Worm (Caenorhabditis elegans) whole organism, L1 larva: ENCODE measurements around the gene dod-21.

Experiments
- ama-1 ChIP-seq: fragments of 150-350 bp; optimal IDR thresholded peaks from 2 replicates; lab custom pipeline; 2014
- ceh-63 ChIP-seq: fragments of 200-800 bp; sonication (Bioruptor generic); optimal IDR thresholded peaks from 2 replicates; lab custom pipeline; 2018; ENCODE audit warnings: mild to moderate bottlenecking, missing genetic modification characterization, missing compliant biosample characterization
- ceh-82 ChIP-seq, 3 experiments: fragments of 150-350 bp in 1 of 3; sonication (generic microtip) in 2 of 3; optimal IDR thresholded peaks; 2 replicates each; lab custom pipeline; 2014 to 2017; ENCODE audit warnings: missing biosample characterization in 3 of 3, missing genetic modification characterization in 3 of 3
- dsc-1 ChIP-seq: sonication (generic microtip); optimal IDR thresholded peaks from 2 replicates; lab custom pipeline; 2016; ENCODE audit warnings: mild to moderate bottlenecking, missing genetic modification characterization, missing compliant biosample characterization
- efl-3 ChIP-seq: fragments of 200-800 bp; sonication (Bioruptor generic); optimal IDR thresholded peaks from 2 replicates; lab custom pipeline; 2018; ENCODE audit warnings: mild to moderate bottlenecking, missing genetic modification characterization, missing compliant biosample characterization
- egl-13 ChIP-seq: sonication (generic microtip); optimal IDR thresholded peaks from 2 replicates; lab custom pipeline; 2016; ENCODE audit warnings: missing genotype, missing genetic modification reagents, missing genetic modification characterization, missing compliant biosample characterization
- egl-27 ChIP-seq, 2 experiments: fragments of 150-350 bp in 1 of 2; sonication (generic microtip); optimal IDR thresholded peaks; 3 replicates each; lab custom pipeline; 2017 to 2018; ENCODE audit warnings: missing biosample characterization in 2 of 2, missing genetic modification characterization in 2 of 2, missing genetic modification reagents in 2 of 2
- fkh-10 ChIP-seq: sonication (generic microtip); optimal IDR thresholded peaks from 2 replicates; lab custom pipeline; 2017; ENCODE audit warnings: missing biosample characterization, missing genetic modification reagents, missing genetic modification characterization
- fkh-8 ChIP-seq: sonication (generic microtip); optimal IDR thresholded peaks from 2 replicates; lab custom pipeline; 2016; ENCODE audit warnings: mild to moderate bottlenecking, missing genetic modification characterization, missing compliant biosample characterization
- grh-1 ChIP-seq: fragments of 200-800 bp; sonication (Bioruptor generic); IDR thresholded peaks from 2 replicates; pipeline ENCODE4 v1.3.6; 2022; ENCODE audit warnings: missing genetic modification reagents, missing genetic modification characterization, missing compliant biosample characterization
- hlh-17 ChIP-seq: fragments of 200-800 bp; sonication (Bioruptor generic); optimal IDR thresholded peaks from 2 replicates; lab custom pipeline; 2018; ENCODE audit warnings: missing genetic modification characterization, mild to moderate bottlenecking, missing compliant biosample characterization, moderate library complexity, borderline replicate concordance
- hpl-2 ChIP-seq: fragments of 150-350 bp; optimal IDR thresholded peaks from 2 replicates; lab custom pipeline; 2014; ENCODE audit warnings: missing biosample characterization, missing genetic modification reagents, missing genetic modification characterization
- isw-1 ChIP-seq: fragments of 200-800 bp; sonication (Bioruptor generic); IDR thresholded peaks from 2 replicates; pipeline ENCODE4 v1.3.6; 2022; ENCODE audit warnings: missing genetic modification characterization, missing compliant biosample characterization
- jun-1 ChIP-seq: fragments of 150-350 bp; optimal IDR thresholded peaks from 2 replicates; lab custom pipeline; 2014; ENCODE audit warnings: missing biosample characterization, missing genetic modification reagents, missing genetic modification characterization
- lin-15B ChIP-seq: fragments of 150-350 bp; sonication (generic microtip); optimal IDR thresholded peaks from 3 replicates; lab custom pipeline; 2014; ENCODE audit warnings: missing biosample characterization, missing genetic modification characterization
- lin-35 ChIP-seq, 2 experiments: fragments of 150-350 bp; optimal IDR thresholded peaks; 2 replicates each; lab custom pipeline; 2014; ENCODE audit warnings: missing biosample characterization in 2 of 2, missing genetic modification characterization in 2 of 2, missing genetic modification reagents in 2 of 2
- lin-39 ChIP-seq: fragments of 150-350 bp; optimal IDR thresholded peaks from 2 replicates; lab custom pipeline; 2014; ENCODE audit warnings: missing biosample characterization, missing genetic modification reagents, missing genetic modification characterization
- lir-3 ChIP-seq: sonication (generic microtip); optimal IDR thresholded peaks from 2 replicates; lab custom pipeline; 2016; ENCODE audit warnings: mild to moderate bottlenecking, missing genetic modification characterization, moderate library complexity, missing compliant biosample characterization; ENCODE audit not compliant: poor library complexity
- mab-9 ChIP-seq: fragments of 200-800 bp; sonication (Bioruptor generic); IDR thresholded peaks from 2 replicates; pipeline ENCODE4 v1.3.6; 2022; ENCODE audit warnings: missing genetic modification reagents, missing genetic modification characterization, missing compliant biosample characterization
- nhr-11 ChIP-seq: fragments of 150-350 bp; optimal IDR thresholded peaks from 2 replicates; lab custom pipeline; 2014; ENCODE audit warnings: missing biosample characterization, missing genetic modification characterization
- nhr-12 ChIP-seq: sonication (generic microtip); optimal IDR thresholded peaks from 2 replicates; lab custom pipeline; 2017; ENCODE audit warnings: missing biosample characterization, missing genetic modification characterization
- nhr-19 ChIP-seq: fragments of 200-800 bp; sonication (Bioruptor generic); conservative IDR thresholded peaks from 2 replicates; pipeline ENCODE4 v1.3.6; 2022; ENCODE audit warnings: missing genetic modification characterization, missing compliant biosample characterization
- nhr-237 ChIP-seq: fragments of 150-350 bp; optimal IDR thresholded peaks from 2 replicates; lab custom pipeline; 2014; ENCODE audit warnings: missing biosample characterization, missing genetic modification characterization
- nhr-71 ChIP-seq: sonication (generic microtip); optimal IDR thresholded peaks from 2 replicates; lab custom pipeline; 2016; ENCODE audit warnings: mild to moderate bottlenecking, missing genetic modification characterization, moderate library complexity, missing compliant biosample characterization
- nhr-76 ChIP-seq: sonication (generic microtip); optimal IDR thresholded peaks from 2 replicates; lab custom pipeline; 2017; ENCODE audit warnings: missing biosample characterization, missing genetic modification characterization
- nhr-77 ChIP-seq: fragments of 150-350 bp; optimal IDR thresholded peaks from 2 replicates; lab custom pipeline; 2014; ENCODE audit warnings: missing biosample characterization, missing genetic modification characterization
- nhr-84 ChIP-seq: sonication (generic microtip); optimal IDR thresholded peaks from 2 replicates; lab custom pipeline; 2017; ENCODE audit warnings: missing biosample characterization, missing genetic modification characterization
- pag-3 ChIP-seq: sonication (generic microtip); optimal IDR thresholded peaks from 2 replicates; lab custom pipeline; 2017; ENCODE audit warnings: missing genetic modification characterization, mild to moderate bottlenecking, missing compliant biosample characterization, antibody characterized with exemption, borderline replicate concordance; ENCODE audit not compliant: insufficient read depth
- pax-3 ChIP-seq: fragments of 200-800 bp; sonication (Bioruptor generic); optimal IDR thresholded peaks from 2 replicates; lab custom pipeline; 2018; ENCODE audit warnings: mild to moderate bottlenecking, missing genetic modification characterization, moderate library complexity, missing compliant biosample characterization
- rnt-1 ChIP-seq: sonication (generic microtip); optimal IDR thresholded peaks from 2 replicates; lab custom pipeline; 2016; ENCODE audit warnings: mild to moderate bottlenecking, missing genetic modification characterization, moderate library complexity, missing compliant biosample characterization
- sup-37 ChIP-seq: fragments of 200-800 bp; sonication (Bioruptor generic); optimal IDR thresholded peaks from 2 replicates; lab custom pipeline; 2018; ENCODE audit warnings: mild to moderate bottlenecking, missing genetic modification characterization, missing compliant biosample characterization
- tlp-1 ChIP-seq: fragments of 150-350 bp; optimal IDR thresholded peaks from 2 replicates; lab custom pipeline; 2014; ENCODE audit warnings: missing biosample characterization, missing genetic modification characterization
- unc-130 ChIP-seq: fragments of 150-350 bp; optimal IDR thresholded peaks from 2 replicates; lab custom pipeline; 2017; ENCODE audit warnings: missing biosample characterization, missing genetic modification characterization, inconsistent platforms
- unc-62 ChIP-seq: fragments of 150-350 bp; optimal IDR thresholded peaks from 2 replicates; lab custom pipeline; 2014; ENCODE audit warnings: missing biosample characterization, missing genetic modification reagents, missing genetic modification characterization
- vab-15 ChIP-seq: sonication (generic microtip); optimal IDR thresholded peaks from 2 replicates; lab custom pipeline; 2017; ENCODE audit warnings: missing genotype, mild to moderate bottlenecking, missing genetic modification characterization, missing compliant biosample characterization
- xbp-1 ChIP-seq: sonication (generic microtip); optimal IDR thresholded peaks from 2 replicates; lab custom pipeline; 2016; ENCODE audit warnings: missing genetic modification characterization, missing compliant biosample characterization
- zag-1 ChIP-seq: fragments of 150-350 bp; optimal IDR thresholded peaks from 2 replicates; lab custom pipeline; 2014; ENCODE audit warnings: missing biosample characterization, missing genetic modification characterization

Gene dod-21

ce11 chrIV:12942633-12943032, 6.1 kb downstream of the dod-21 start, which contains the start of gene dct-19:
dct-19 (plus strand) TSS chrIV:12942933.
- TF ChIP-seq rnt-1 (tag; lab: Kevin White, UChicago), result no peak
- no peak for TF ChIP-seq hpl-2
- TF ChIP-seq tlp-1 (tag; lab: Kevin White, UChicago), result no peak
- no peak for TF ChIP-seq ama-1 (lab: Kevin White, UChicago)
- no peak for TF ChIP-seq nhr-12 (tag; lab: Kevin White, UChicago)
- no peak for TF ChIP-seq nhr-84 (tag; lab: Kevin White, UChicago)
- TF ChIP-seq ceh-63 (GFP tag; lab: Kevin White, UChicago), result no peak
- no peak for TF ChIP-seq egl-27 (tag; optimal IDR thresholded peaks at IDR 0.05; lab: Kevin White, UChicago)
- TF ChIP-seq, all 84 proteins: peak for 0

ce11 chrIV:12946488-12946887, 9.9 kb downstream of the dod-21 start, which contains the start of gene F55G11.1:
F55G11.1 (minus strand) TSS chrIV:12946588.
- TF ChIP-seq hlh-17 (GFP tag; lab: Kevin White, UChicago) (no peak), mab-9 (no peak), efl-3 (no peak), nhr-77 (no peak)

ce11 chrIV:12948470-12948869, 11.9 kb downstream of the dod-21 start, which contains the start of gene F55G11.10:
F55G11.10 (plus strand) TSS chrIV:12948770.
- no peak for TF ChIP-seq vab-15 (tag; lab: Kevin White, UChicago)
- no peak for TF ChIP-seq nhr-237 (tag; lab: Kevin White, UChicago)
- TF ChIP-seq isw-1 (GFP tag; lab: Robert Waterston, UW), result no peak
- no peak for TF ChIP-seq fkh-10 (GFP tag; lab: Kevin White, UChicago)
- no peak for TF ChIP-seq lir-3 (tag; lab: Kevin White, UChicago)
- no peak for TF ChIP-seq nhr-19 (GFP tag; lab: Robert Waterston, UW)
- no peak for TF ChIP-seq lin-15B (tag; lab: Kevin White, UChicago)
- no peak for TF ChIP-seq ceh-63 (GFP tag; lab: Kevin White, UChicago)
- no peak for TF ChIP-seq zag-1 (tag; lab: Kevin White, UChicago)
- TF ChIP-seq xbp-1 (tag; lab: Kevin White, UChicago), result no peak
- no peak for TF ChIP-seq unc-62 (GFP tag; lab: Kevin White, UChicago)
- no peak for TF ChIP-seq unc-130 (tag; lab: Kevin White, UChicago)
- no peak for TF ChIP-seq nhr-11 (tag; lab: Kevin White, UChicago)

ce11 chrIV:12957730-12958129, 21.2 kb downstream of the dod-21 start, which contains the start of gene F55G11.6:
F55G11.6 (plus strand) TSS chrIV:12958030.
- TF ChIP-seq lin-35 (GFP tag; optimal IDR thresholded peaks at IDR 0.05; lab: Kevin White, UChicago) (no peak), fkh-8 (tag; lab: Kevin White, UChicago) (no peak), dsc-1 (no peak), pag-3 (tag; lab: Kevin White, UChicago) (no peak), ama-1 (lab: Kevin White, UChicago) (no peak), nhr-71 (tag; lab: Kevin White, UChicago) (no peak), ceh-82 (tag; optimal IDR thresholded peaks at IDR 0.05; lab: Kevin White, UChicago) (no peak), fkh-10 (GFP tag; lab: Kevin White, UChicago) (no peak), sup-37 (GFP tag; lab: Kevin White, UChicago) (no peak), zag-1 (tag; lab: Kevin White, UChicago) (no peak), lin-39 (tag; lab: Kevin White, UChicago) (no peak), grh-1 (GFP tag; lab: Robert Waterston, UW) (no peak), egl-13 (tag; lab: Kevin White, UChicago) (no peak), rnt-1 (tag; lab: Kevin White, UChicago) (no peak), pax-3 (tag; lab: Kevin White, UChicago) (no peak), nhr-76 (tag; lab: Kevin White, UChicago) (no peak), mab-9 (no peak), jun-1 (tag; lab: Kevin White, UChicago) (no peak), lir-3 (tag; lab: Kevin White, UChicago) (no peak)
